Worm (Caenorhabditis elegans) whole organism, young adult: ENCODE measurements around the gene ugt-35.

Experiments used
- F10E7.11 ChIP-seq: sonication (generic microtip); optimal IDR thresholded peaks from 2 replicates; lab custom pipeline; 2017; ENCODE audit warnings: mild to moderate bottlenecking, missing genetic modification characterization, moderate library complexity, missing compliant biosample characterization
- F23B12.7 ChIP-seq: sonication (generic microtip); optimal IDR thresholded peaks from 2 replicates; lab custom pipeline; 2017; ENCODE audit warnings: missing genetic modification characterization, mild to moderate bottlenecking, missing compliant biosample characterization, antibody characterized with exemption, moderate library complexity; ENCODE audit not compliant: insufficient read depth
- F49E8.2 ChIP-seq: sonication (generic microtip); optimal IDR thresholded peaks from 3 replicates; lab custom pipeline; 2017; ENCODE audit warnings: missing genetic modification characterization, mild to moderate bottlenecking, missing compliant biosample characterization, antibody characterized with exemption, moderate library complexity; ENCODE audit not compliant: insufficient read depth
- ama-1 ChIP-seq, 3 experiments: fragments of 150-350 bp in 1 of 3; sonication (generic microtip) in 2 of 3; optimal IDR thresholded peaks; 2 replicates each; lab custom pipeline; 2014 to 2018; ENCODE audit warnings: missing biosample characterization in 2 of 3, missing genetic modification characterization in 2 of 3, missing genetic modification reagents in 2 of 3
- dpl-1 ChIP-seq: fragments of 150-350 bp; optimal IDR thresholded peaks from 2 replicates; lab custom pipeline; 2014; ENCODE audit warnings: missing biosample characterization, missing genetic modification reagents, missing genetic modification characterization
- hmg-20 ChIP-seq: fragments of 200-800 bp; sonication (Bioruptor generic); IDR thresholded peaks from 2 replicates; pipeline ENCODE4 v1.3.6; 2022; ENCODE audit warnings: missing genetic modification reagents, missing genetic modification characterization, missing compliant biosample characterization
- nfyb-1 ChIP-seq: fragments of 200-800 bp; sonication (Bioruptor generic); IDR thresholded peaks from 2 replicates; pipeline ENCODE4 v1.3.6; 2022; ENCODE audit warnings: missing genetic modification reagents, missing genetic modification characterization, missing compliant biosample characterization
- pha-4 ChIP-seq: fragments of 150-350 bp; sonication (generic microtip); optimal IDR thresholded peaks from 2 replicates; lab custom pipeline; 2014; ENCODE audit warnings: missing biosample characterization, missing genetic modification reagents, missing genetic modification characterization
- snpc-4 ChIP-seq, 5 experiments: fragments of 150-350 bp in 1 of 5; sonication (generic microtip) in 4 of 5; optimal IDR thresholded peaks; 2 replicates each; lab custom pipeline; 2014 to 2018; ENCODE audit warnings: missing genetic modification characterization in 5 of 5, missing biosample characterization in 3 of 5, antibody characterized with exemption in 2 of 5, mild to moderate bottlenecking in 2 of 5, missing compliant biosample characterization in 2 of 5, missing genotype in 2 of 5, moderate library complexity in 2 of 5, missing genetic modification reagents in 1 of 5
- unc-62 ChIP-seq: fragments of 150-350 bp; optimal IDR thresholded peaks from 2 replicates; lab custom pipeline; 2014; ENCODE audit warnings: missing biosample characterization, missing genetic modification reagents, missing genetic modification characterization
- ztf-22 ChIP-seq: fragments of 200-800 bp; sonication (Bioruptor generic); optimal IDR thresholded peaks from 2 replicates; lab custom pipeline; 2018; ENCODE audit warnings: mild to moderate bottlenecking, missing genetic modification characterization, moderate library complexity, missing compliant biosample characterization

ce11 chrV:10640977-10641376 is 13.1 kb downstream of the ugt-35 start:
- TF ChIP-seq hmg-20 (GFP tag; lab: Robert Waterston, UW) (no peak), F49E8.2 (no peak), F23B12.7 (tag; lab: Kevin White, UChicago) (no peak), nfyb-1 (GFP tag; lab: Robert Waterston, UW) (no peak), dpl-1 (GFP tag; lab: Kevin White, UChicago) (no peak), ama-1 (optimal IDR thresholded peaks at IDR 0.05; lab: Kevin White, UChicago) (no peak), ama-1 (GFP tag; optimal IDR thresholded peaks at IDR 0.05; lab: Kevin White, UChicago) (no peak), snpc-4 (GFP tag; optimal IDR thresholded peaks at IDR 0.05; lab: Kevin White, UChicago) (no peak), snpc-4 (tag; optimal IDR thresholded peaks at IDR 0.05; lab: Kevin White, UChicago) (no peak), pha-4 (tag; lab: Kevin White, UChicago) (no peak), unc-62 (GFP tag; lab: Kevin White, UChicago) (no peak), ztf-22 (no peak), F10E7.11 (tag; lab: Kevin White, UChicago) (no peak)
